Fruit fly (Drosophila melanogaster) whole organism, embryonic: Measurements from ENCODE around the gene CG32075.

Experiments used
- ATbp ChIP-seq: fragments of 200-800 bp; sonication (Bioruptor generic); optimal IDR thresholded peaks from 2 replicates; lab custom pipeline; 2017; ENCODE audit warnings: missing biosample characterization, mild to moderate bottlenecking, missing genetic modification characterization, missing genetic modification reagents
- Atf3 ChIP-seq: fragments of 200-800 bp; sonication (Bioruptor generic); optimal IDR thresholded peaks from 3 replicates; lab custom pipeline; 2016; ENCODE audit warnings: missing biosample characterization, missing genetic modification characterization
- CG1024 ChIP-seq: fragments of 200-800 bp; sonication (Bioruptor generic); IDR thresholded peaks from 2 replicates; pipeline ENCODE4 v1.3.6; 2022; ENCODE audit warnings: missing biosample characterization, missing genetic modification characterization
- CG10321 ChIP-seq: fragments of 200-800 bp; sonication (Bioruptor generic); IDR thresholded peaks from 2 replicates; pipeline ENCODE4 v1.3.6; 2022; ENCODE audit warnings: missing biosample characterization, missing genetic modification characterization
- CG10979 ChIP-seq: fragments of 200-800 bp; sonication (Bioruptor generic); optimal IDR thresholded peaks from 2 replicates; lab custom pipeline; 2018; ENCODE audit warnings: missing biosample characterization, mild to moderate bottlenecking, missing genetic modification characterization, moderate library complexity
- CG11723 ChIP-seq: fragments of 200-800 bp; sonication (Bioruptor generic); optimal IDR thresholded peaks from 2 replicates; lab custom pipeline; 2017; ENCODE audit warnings: missing biosample characterization, mild to moderate bottlenecking, missing genetic modification characterization
- CG13287 ChIP-seq: fragments of 200-800 bp; sonication (Bioruptor generic); IDR thresholded peaks from 2 replicates; pipeline ENCODE4 v1.3.6; 2022; ENCODE audit warnings: missing biosample characterization, missing genetic modification characterization; ENCODE audit not compliant: partially characterized antibody
- CG1529 ChIP-seq: fragments of 200-800 bp; sonication (Bioruptor generic); optimal IDR thresholded peaks from 3 replicates; lab custom pipeline; 2018; ENCODE audit warnings: missing biosample characterization, missing genetic modification characterization
- CG16779 ChIP-seq: fragments of 200-800 bp; sonication (Bioruptor generic); IDR thresholded peaks from 2 replicates; pipeline ENCODE4 v1.3.6; 2022; ENCODE audit warnings: missing biosample characterization, missing genetic modification characterization
- CG17359 ChIP-seq: fragments of 200-800 bp; sonication (Bioruptor generic); optimal IDR thresholded peaks from 3 replicates; lab custom pipeline; 2018; ENCODE audit warnings: missing biosample characterization, mild to moderate bottlenecking, missing genetic modification characterization, moderate library complexity
- CG18764 ChIP-seq: fragments of 200-800 bp; sonication (Bioruptor generic); optimal IDR thresholded peaks from 3 replicates; lab custom pipeline; 2016; ENCODE audit warnings: missing biosample characterization, missing genetic modification characterization
- CG3065 ChIP-seq: fragments of 200-800 bp; sonication (Bioruptor generic); optimal IDR thresholded peaks from 2 replicates; lab custom pipeline; 2016; ENCODE audit warnings: missing biosample characterization, missing genetic modification characterization
- CG31365 ChIP-seq: fragments of 200-800 bp; sonication (Bioruptor generic); optimal IDR thresholded peaks from 2 replicates; lab custom pipeline; 2018; ENCODE audit warnings: missing biosample characterization, mild to moderate bottlenecking, missing genetic modification characterization
- CG32532 ChIP-seq: fragments of 200-800 bp; sonication (Bioruptor generic); IDR thresholded peaks from 2 replicates; pipeline ENCODE4 v1.3.6; 2022; ENCODE audit warnings: missing biosample characterization, missing genetic modification characterization
- CG32767 ChIP-seq: fragments of 200-800 bp; sonication (Bioruptor generic); IDR thresholded peaks from 2 replicates; pipeline ENCODE4 v1.3.6; 2022; ENCODE audit warnings: missing biosample characterization, missing genetic modification characterization
- CG4282 ChIP-seq: fragments of 200-800 bp; sonication (Bioruptor generic); optimal IDR thresholded peaks from 2 replicates; lab custom pipeline; 2016; ENCODE audit warnings: missing biosample characterization, missing genetic modification characterization
- CG4820 ChIP-seq: fragments of 200-800 bp; sonication (Bioruptor generic); optimal IDR thresholded peaks from 3 replicates; lab custom pipeline; 2016; ENCODE audit warnings: missing biosample characterization, missing genetic modification characterization
- CG6813 ChIP-seq: fragments of 200-800 bp; sonication (Bioruptor generic); optimal IDR thresholded peaks from 2 replicates; lab custom pipeline; 2017; ENCODE audit warnings: missing biosample characterization, missing genetic modification characterization, mild to moderate bottlenecking, moderate library complexity, missing genetic modification reagents
- CG7372 ChIP-seq: fragments of 200-800 bp; sonication (Bioruptor generic); IDR thresholded peaks from 2 replicates; pipeline ENCODE4 v1.3.6; 2022; ENCODE audit warnings: missing biosample characterization, missing genetic modification characterization
- CG8765 ChIP-seq: fragments of 200-800 bp; sonication (Bioruptor generic); IDR thresholded peaks from 2 replicates; pipeline ENCODE4 v1.3.6; 2022; ENCODE audit warnings: missing biosample characterization, missing genetic modification characterization
- D19A ChIP-seq: fragments of 200-800 bp; optimal IDR thresholded peaks from 3 replicates; lab custom pipeline; 2019; ENCODE audit warnings: missing biosample characterization, mild to moderate bottlenecking, missing genetic modification characterization, moderate library complexity
- Dbx ChIP-seq: fragments of 200-800 bp; sonication (Bioruptor generic); IDR thresholded peaks from 3 replicates; pipeline ENCODE4 v1.3.6; 2022; ENCODE audit warnings: missing biosample characterization, missing genetic modification characterization
- Doc2 ChIP-seq: fragments of 200-800 bp; sonication (Bioruptor generic); IDR thresholded peaks from 2 replicates; pipeline ENCODE4 v1.3.6; 2022; ENCODE audit warnings: missing biosample characterization, missing genetic modification characterization
- Hmr ChIP-seq: fragments of 200-800 bp; sonication (Bioruptor generic); optimal IDR thresholded peaks from 3 replicates; lab custom pipeline; 2017; ENCODE audit warnings: mild to moderate bottlenecking, missing biosample characterization, missing genetic modification reagents, missing genetic modification characterization
- Max ChIP-seq: fragments of 200-800 bp; sonication (Bioruptor generic); optimal IDR thresholded peaks from 2 replicates; lab custom pipeline; 2016; ENCODE audit warnings: missing biosample characterization, mild to moderate bottlenecking, missing genetic modification characterization
- Med ChIP-seq: fragments of 200-800 bp; sonication (Bioruptor generic); peaks from one replicate; lab custom pipeline; 2016; ENCODE audit warnings: missing biosample characterization, missing genetic modification characterization, mild to moderate bottlenecking, inconsistent platforms, moderate library complexity
- Neu2 ChIP-seq: fragments of 200-800 bp; sonication (Bioruptor generic); optimal IDR thresholded peaks from 3 replicates; lab custom pipeline; 2016; ENCODE audit warnings: missing biosample characterization, missing genetic modification characterization, borderline replicate concordance
- PHDP ChIP-seq: fragments of 200-800 bp; sonication (Bioruptor generic); optimal IDR thresholded peaks from 3 replicates; lab custom pipeline; 2018; ENCODE audit warnings: missing biosample characterization, mild to moderate bottlenecking, missing genetic modification characterization, moderate library complexity
- Sin3A ChIP-seq: fragments of >200 bp; optimal IDR thresholded peaks from 2 replicates; lab custom pipeline; 2018
- ab ChIP-seq: fragments of 200-800 bp; sonication (Bioruptor generic); optimal IDR thresholded peaks from 2 replicates; lab custom pipeline; 2016; ENCODE audit warnings: missing biosample characterization, missing genetic modification characterization
- ase ChIP-seq: fragments of 200-800 bp; sonication (Bioruptor generic); IDR thresholded peaks from 3 replicates; pipeline ENCODE4 v1.3.6; 2022; ENCODE audit warnings: missing biosample characterization, missing genetic modification characterization
- az2 ChIP-seq: fragments of 200-800 bp; sonication (Bioruptor generic); optimal IDR thresholded peaks from 3 replicates; lab custom pipeline; 2016; ENCODE audit warnings: missing biosample characterization, missing genetic modification characterization
- bcd ChIP-seq: fragments of 200-800 bp; sonication (Bioruptor generic); optimal IDR thresholded peaks from 2 replicates; lab custom pipeline; 2017; ENCODE audit warnings: missing biosample characterization, mild to moderate bottlenecking, missing genetic modification characterization
- chm ChIP-seq: fragments of 200-800 bp; sonication (Bioruptor generic); IDR thresholded peaks from 2 replicates; pipeline ENCODE4 v1.3.6; 2022; ENCODE audit warnings: missing biosample characterization, missing genetic modification characterization
- dimm ChIP-seq: fragments of 200-800 bp; sonication (Bioruptor generic); IDR thresholded peaks from 2 replicates; pipeline ENCODE4 v1.3.6; 2022; ENCODE audit warnings: missing biosample characterization, missing genetic modification characterization
- fd102C ChIP-seq: fragments of 200-800 bp; sonication (Bioruptor generic); optimal IDR thresholded peaks from 2 replicates; lab custom pipeline; 2018; ENCODE audit warnings: missing biosample characterization, mild to moderate bottlenecking, missing genetic modification characterization, moderate library complexity
- gcm ChIP-seq: fragments of 200-800 bp; sonication (Bioruptor generic); optimal IDR thresholded peaks from 2 replicates; lab custom pipeline; 2019; ENCODE audit warnings: missing biosample characterization, mild to moderate bottlenecking, missing genetic modification characterization, moderate library complexity
- gfzf ChIP-seq: fragments of 200-800 bp; sonication (Bioruptor generic); optimal IDR thresholded peaks from 2 replicates; lab custom pipeline; 2016; ENCODE audit warnings: missing biosample characterization, mild to moderate bottlenecking, missing genetic modification characterization, moderate library complexity
- jigr1 ChIP-seq: fragments of 200-800 bp; sonication (Bioruptor generic); IDR thresholded peaks from 3 replicates; pipeline ENCODE4 v1.3.6; 2022; ENCODE audit warnings: missing biosample characterization, missing genetic modification characterization
- mirr ChIP-seq: fragments of 200-800 bp; sonication (Bioruptor generic); optimal IDR thresholded peaks from 3 replicates; lab custom pipeline; 2018; ENCODE audit warnings: missing biosample characterization, mild to moderate bottlenecking, missing genetic modification characterization
- nom ChIP-seq: fragments of 200-800 bp; sonication (Bioruptor generic); optimal IDR thresholded peaks from 2 replicates; lab custom pipeline; 2017; ENCODE audit warnings: missing biosample characterization, missing genetic modification characterization, mild to moderate bottlenecking, moderate library complexity, missing genetic modification reagents
- p53 ChIP-seq: fragments of 200-800 bp; sonication (Bioruptor generic); optimal IDR thresholded peaks from 2 replicates; lab custom pipeline; 2016; ENCODE audit warnings: missing biosample characterization, missing genetic modification characterization
- phol ChIP-seq: fragments of 200-800 bp; sonication (Bioruptor generic); optimal IDR thresholded peaks from 3 replicates; lab custom pipeline; 2018; ENCODE audit warnings: missing biosample characterization, mild to moderate bottlenecking, missing genetic modification characterization, moderate library complexity
- ranshi ChIP-seq: fragments of 200-800 bp; sonication (Bioruptor generic); IDR thresholded peaks from 2 replicates; pipeline ENCODE4 v1.3.6; 2022; ENCODE audit warnings: missing biosample characterization, missing genetic modification characterization
- repo ChIP-seq: fragments of 200-800 bp; sonication (Bioruptor generic); optimal IDR thresholded peaks from 2 replicates; lab custom pipeline; 2016; ENCODE audit warnings: missing biosample characterization, missing genetic modification characterization
- ro ChIP-seq: fragments of 200-800 bp; sonication (Bioruptor generic); IDR thresholded peaks from 2 replicates; pipeline ENCODE4 v1.3.6; 2022; ENCODE audit warnings: missing biosample characterization, missing genetic modification characterization
- slbo ChIP-seq: fragments of 200-800 bp; sonication (Bioruptor generic); IDR thresholded peaks from 2 replicates; pipeline ENCODE4 v1.3.6; 2022; ENCODE audit warnings: missing biosample characterization, missing genetic modification characterization
- unc-4 ChIP-seq: fragments of 200-800 bp; sonication (Bioruptor generic); IDR thresholded peaks from 2 replicates; pipeline ENCODE4 v1.3.6; 2022; ENCODE audit warnings: missing biosample characterization, missing genetic modification characterization; ENCODE audit not compliant: partially characterized antibody
- vfl ChIP-seq: fragments of 200-800 bp; sonication (Bioruptor generic); optimal IDR thresholded peaks from 2 replicates; lab custom pipeline; 2016; ENCODE audit warnings: missing biosample characterization, missing genetic modification characterization
- yki ChIP-seq: fragments of >200 bp; optimal IDR thresholded peaks from 3 replicates; lab custom pipeline; 2018

CG32075 gene

dm6 chr3L:11097982-11098663 is 33.4 kb upstream of the CG32075 start, which contains the start of the genes Irbp18 and APP-BP1 (continued):
- TF ChIP-seq gfzf (GFP tag; lab: Kevin White, UChicago): peak; percentile 23
- peak; percentile 92 for TF ChIP-seq PHDP
- peak; percentile 84 for TF ChIP-seq CG7372
- peak; percentile 86 for TF ChIP-seq repo (GFP tag; lab: Kevin White, UChicago)
- TF ChIP-seq unc-4 (GFP tag; lab: Robert Waterston, UW): peak; percentile 32; the same call in 1 of the 2 replicates
- peak; percentile 39; the same call in 1 of the 2 replicates for TF ChIP-seq CG10321 (GFP tag; lab: Robert Waterston, UW)
- peak; percentile 89 for TF ChIP-seq CG32532 (GFP tag; lab: Robert Waterston, UW)
- peak; percentile 59; the same call in 1 of the 2 replicates for TF ChIP-seq dimm (GFP tag; lab: Robert Waterston, UW)
- TF ChIP-seq jigr1: peak; percentile 54; the same call in 1 of the 3 replicates
- TF ChIP-seq ro (GFP tag; lab: Robert Waterston, UW): no peak; the same call in 1 of the 2 replicates
- TF ChIP-seq slbo: peak; percentile 88
- TF ChIP-seq CG4820: peak; percentile 93
- TF ChIP-seq ase (GFP tag; lab: Robert Waterston, UW): peak; percentile 79
- TF ChIP-seq CG3065 (GFP tag; lab: Kevin White, UChicago): peak; percentile 84
- TF ChIP-seq CG16779 (GFP tag; lab: Robert Waterston, UW): 0 out of 2 replicates have a peak, but pooled peaks have one; percentile 41
- TF ChIP-seq CG4282 (GFP tag; lab: Kevin White, UChicago): peak; percentile 89
- no peak for TF ChIP-seq CG13287 (GFP tag; lab: Robert Waterston, UW)
- peak; percentile 99 for TF ChIP-seq Med (GFP tag; lab: Kevin White, UChicago)
- peak; percentile 76 for TF ChIP-seq nom
- peak; percentile 95 for TF ChIP-seq bcd
- TF ChIP-seq CG10979: peak; percentile 90
- peak; percentile 87 for TF ChIP-seq ranshi
- peak; percentile 79 for TF ChIP-seq chm (GFP tag; lab: Robert Waterston, UW)
- TF ChIP-seq p53 (GFP tag; lab: Kevin White, UChicago): peak; percentile 87
- TF ChIP-seq CG18764 (GFP tag; lab: Kevin White, UChicago): peak; percentile 92
- TF ChIP-seq az2 (GFP tag; lab: Kevin White, UChicago): peak; percentile 96
- peak; percentile 76 for TF ChIP-seq fd102C (GFP tag; lab: Kevin White, UChicago)
- peak; percentile 93 for TF ChIP-seq vfl (GFP tag; lab: Kevin White, UChicago)
- peak; percentile 36; the same call in 1 of the 2 replicates for TF ChIP-seq Doc2 (GFP tag; lab: Robert Waterston, UW)
- peak; percentile 85 for TF ChIP-seq CG32767
- TF ChIP-seq CG31365: peak; percentile 69
- peak; percentile 80 for TF ChIP-seq mirr
- peak; percentile 76 for TF ChIP-seq ab (GFP tag; lab: Kevin White, UChicago)
- peak; percentile 93 for TF ChIP-seq phol (tag; lab: Kevin White, UChicago)
- peak; percentile 93 for TF ChIP-seq Atf3 (GFP tag; lab: Kevin White, UChicago)
- TF ChIP-seq CG1024 (GFP tag; lab: Robert Waterston, UW): peak; percentile 63
- TF ChIP-seq D19A: peak; percentile 86
- TF ChIP-seq Neu2 (GFP tag; lab: Kevin White, UChicago): peak; percentile 56
- TF ChIP-seq Sin3A (lab: Kevin White, UChicago): peak; percentile 87
- TF ChIP-seq Hmr (GFP tag; lab: Kevin White, UChicago): peak; percentile 96
- TF ChIP-seq CG1529 (GFP tag; lab: Kevin White, UChicago): peak; percentile 86
- TF ChIP-seq Max (GFP tag; lab: Kevin White, UChicago): peak; percentile 97
- peak; percentile 88 for TF ChIP-seq CG11723 (GFP tag; lab: Kevin White, UChicago)
- peak; percentile 93 for TF ChIP-seq CG17359 (tag; lab: Kevin White, UChicago)
- TF ChIP-seq CG6813 (GFP tag; lab: Kevin White, UChicago): peak; percentile 83
- TF ChIP-seq Dbx (GFP tag; lab: Robert Waterston, UW): peak; percentile 90
- peak; percentile 83 for TF ChIP-seq ATbp (GFP tag; lab: Kevin White, UChicago)
- peak; percentile 67 for TF ChIP-seq CG8765 (GFP tag; lab: Robert Waterston, UW)
- peak; percentile 89 for TF ChIP-seq gcm (GFP tag; lab: Kevin White, UChicago)
- TF ChIP-seq yki (lab: Kevin White, UChicago): no peak
